Worm (Caenorhabditis elegans) whole organism, late embryonic: ENCODE data around the gene lipl-1.

Experiments
- C38D4.7 ChIP-seq: fragments of 200-800 bp; sonication (Bioruptor generic); optimal IDR thresholded peaks from 2 replicates; lab custom pipeline; 2018; ENCODE audit warnings: mild to moderate bottlenecking, missing genetic modification characterization, moderate library complexity, missing compliant biosample characterization
- F13H6.1 ChIP-seq: sonication (generic microtip); optimal IDR thresholded peaks from 2 replicates; lab custom pipeline; 2016; ENCODE audit warnings: missing genetic modification characterization, missing compliant biosample characterization
- K02D7.2 ChIP-seq: sonication (generic microtip); optimal IDR thresholded peaks from 2 replicates; lab custom pipeline; 2017; ENCODE audit warnings: mild to moderate bottlenecking, missing genetic modification characterization, missing compliant biosample characterization
- ceh-45 ChIP-seq: fragments of 200-800 bp; sonication (Bioruptor generic); IDR thresholded peaks from 2 replicates; pipeline ENCODE4 v1.3.6; 2022; ENCODE audit warnings: missing genetic modification reagents, missing genetic modification characterization, missing compliant biosample characterization
- che-1 ChIP-seq: sonication (generic microtip); optimal IDR thresholded peaks from 2 replicates; lab custom pipeline; 2016; ENCODE audit warnings: mild to moderate bottlenecking, missing genetic modification characterization, missing compliant biosample characterization
- dmd-4 ChIP-seq: sonication (generic microtip); optimal IDR thresholded peaks from 2 replicates; lab custom pipeline; 2016; ENCODE audit warnings: borderline replicate concordance, missing genetic modification characterization, missing compliant biosample characterization
- dve-1 ChIP-seq: sonication (generic microtip); optimal IDR thresholded peaks from 2 replicates; lab custom pipeline; 2017; ENCODE audit warnings: antibody characterized with exemption, mild to moderate bottlenecking, missing genetic modification characterization, missing compliant biosample characterization
- eyg-1 ChIP-seq: sonication (generic microtip); optimal IDR thresholded peaks from 2 replicates; lab custom pipeline; 2016; ENCODE audit warnings: missing genotype, missing genetic modification characterization, missing compliant biosample characterization
- fkh-10 ChIP-seq: fragments of 150-350 bp; optimal IDR thresholded peaks from 2 replicates; lab custom pipeline; 2014; ENCODE audit warnings: missing biosample characterization, missing genetic modification reagents, missing genetic modification characterization
- lin-11 ChIP-seq: fragments of 200-800 bp; sonication (Bioruptor generic); optimal IDR thresholded peaks from 2 replicates; lab custom pipeline; 2018; ENCODE audit warnings: mild to moderate bottlenecking, missing genetic modification characterization, missing compliant biosample characterization
- nhr-11 ChIP-seq: fragments of 150-350 bp; optimal IDR thresholded peaks from 2 replicates; lab custom pipeline; 2014; ENCODE audit warnings: missing biosample characterization, missing genetic modification characterization
- pha-4 ChIP-seq: fragments of 150-350 bp; optimal IDR thresholded peaks from 2 replicates; lab custom pipeline; 2018; ENCODE audit warnings: missing biosample characterization, missing genetic modification reagents, missing genetic modification characterization
- pros-1 ChIP-seq: fragments of 150-350 bp; optimal IDR thresholded peaks from 2 replicates; lab custom pipeline; 2014; ENCODE audit warnings: missing biosample characterization, missing genetic modification reagents, missing genetic modification characterization
- tbx-7 ChIP-seq: sonication (generic microtip); optimal IDR thresholded peaks from 2 replicates; lab custom pipeline; 2016; ENCODE audit warnings: missing genotype, missing genetic modification characterization, missing compliant biosample characterization

DNA sequence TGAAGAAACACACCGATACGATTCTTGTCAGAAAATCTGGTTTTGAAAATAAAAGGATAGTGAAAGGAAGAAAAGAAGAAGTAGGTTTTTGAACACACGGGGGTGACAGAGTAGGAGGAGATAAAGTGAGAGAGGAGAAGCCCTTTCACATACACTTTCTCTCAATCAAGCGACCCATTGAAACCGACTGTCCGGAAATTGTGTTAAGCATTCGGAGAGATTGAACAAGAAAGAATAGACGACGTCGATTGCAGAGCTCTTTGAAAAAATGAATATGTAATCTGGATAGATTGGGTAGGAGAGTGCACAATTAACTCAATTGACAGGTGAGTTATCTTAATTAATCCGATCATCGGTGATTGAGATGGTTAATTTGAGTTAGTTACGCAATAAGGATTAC is 18.5 kb upstream of the lipl-1 start:
- TF ChIP-seq pha-4 (no peak), F13H6.1 (tag; lab: Kevin White, UChicago) (no peak), lin-11 (tag; lab: Kevin White, UChicago) (no peak), pros-1 (tag; lab: Kevin White, UChicago) (no peak), dmd-4 (tag; lab: Kevin White, UChicago) (no peak), dve-1 (tag; lab: Kevin White, UChicago) (no peak), nhr-11 (tag; lab: Kevin White, UChicago) (no peak), C38D4.7 (GFP tag; lab: Kevin White, UChicago) (no peak), ceh-45 (no peak), che-1 (no peak), tbx-7 (no peak), eyg-1 (tag; lab: Kevin White, UChicago) (no peak), K02D7.2 (tag; lab: Kevin White, UChicago) (no peak), fkh-10 (GFP tag; lab: Kevin White, UChicago) (no peak)
